Worm (Caenorhabditis elegans): ENCODE measurements around the gene ceh-30.

The ceh-30 gene

DNA sequence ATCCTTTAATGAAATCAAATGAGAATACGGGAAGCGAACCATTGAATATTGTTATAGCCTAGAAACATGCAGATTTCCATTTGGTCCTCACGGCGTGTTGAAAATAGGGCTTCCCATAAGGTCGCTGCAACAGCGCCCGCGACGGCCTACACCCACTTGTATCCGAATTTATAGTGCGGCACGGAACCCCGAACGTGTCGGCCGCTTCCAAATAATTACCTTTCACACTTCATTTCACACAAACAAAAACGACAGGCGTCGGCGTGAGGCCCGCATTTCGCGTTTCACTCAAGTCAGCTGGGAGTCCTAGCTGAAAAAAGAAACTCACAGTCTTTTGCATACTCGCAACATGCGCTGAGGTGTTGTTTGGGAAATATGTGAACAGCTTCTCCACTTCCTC, 29.9 kb upstream of the ceh-30 start:
- TF ChIP-seq elt-1 (tag; optimal IDR thresholded peaks at IDR 0.05; ENCODE audit: borderline replicate concordance, insufficient read depth) (no peak), nhr-2 (tag; optimal IDR thresholded peaks at IDR 0.05) (no peak), drap-1 (GFP tag; optimal IDR thresholded peaks at IDR 0.05) (no peak), pha-4 (tag; optimal IDR thresholded peaks at IDR 0.05) (no peak)

DNA sequence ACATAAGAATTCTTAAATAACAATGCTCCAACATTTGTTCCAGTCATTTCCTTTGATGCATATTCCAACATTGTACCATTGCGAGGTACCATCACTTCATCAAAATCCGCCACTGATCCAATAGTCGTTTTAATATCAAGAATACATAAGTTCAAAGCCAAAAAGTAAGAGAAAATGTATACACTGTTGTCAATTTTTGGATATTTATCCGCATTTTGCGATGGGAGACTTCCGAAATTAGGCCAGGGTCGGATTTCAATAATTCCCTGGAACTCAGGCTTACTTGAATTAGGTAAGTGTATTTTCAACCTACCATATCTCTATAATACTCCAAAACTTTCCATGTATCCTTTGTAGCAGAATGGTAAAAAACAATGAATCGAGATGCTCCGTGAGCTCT, 29.2 kb upstream of the ceh-30 start, which contains the start of gene M02F4.2:
TSS of gene M02F4.2 (minus strand) at position 101 of the 400 bp plus-strand sequence.
- no peak for TF ChIP-seq blmp-1 (tag; optimal IDR thresholded peaks at IDR 0.05)
- no peak for TF ChIP-seq nhr-76 (tag; optimal IDR thresholded peaks at IDR 0.05)
- TF ChIP-seq unc-62 (GFP tag; optimal IDR thresholded peaks at IDR 0.05): no peak
- no peak for TF ChIP-seq nhr-237 (tag; optimal IDR thresholded peaks at IDR 0.05)
- no peak for TF ChIP-seq cnd-1 (tag; optimal IDR thresholded peaks at IDR 0.05)
- no peak for TF ChIP-seq tbx-8 (GFP tag; optimal IDR thresholded peaks at IDR 0.05)
- TF ChIP-seq nhr-28 (tag; optimal IDR thresholded peaks at IDR 0.05): no peak
- no peak for TF ChIP-seq lsy-2 (tag; optimal IDR thresholded peaks at IDR 0.05)
- no peak for TF ChIP-seq unc-120 (tag; optimal IDR thresholded peaks at IDR 0.05; ENCODE audit: poor library complexity, severe bottlenecking)
- TF ChIP-seq hlh-1 (tag; optimal IDR thresholded peaks at IDR 0.05): no peak
- no peak for TF ChIP-seq flh-1 (GFP tag; optimal IDR thresholded peaks at IDR 0.05)
- TF ChIP-seq M03D4.4 (tag; optimal IDR thresholded peaks at IDR 0.05): no peak
- no peak for TF ChIP-seq pha-4 (tag; optimal IDR thresholded peaks at IDR 0.05)
- TF ChIP-seq nhr-2 (tag; optimal IDR thresholded peaks at IDR 0.05): no peak

DNA sequence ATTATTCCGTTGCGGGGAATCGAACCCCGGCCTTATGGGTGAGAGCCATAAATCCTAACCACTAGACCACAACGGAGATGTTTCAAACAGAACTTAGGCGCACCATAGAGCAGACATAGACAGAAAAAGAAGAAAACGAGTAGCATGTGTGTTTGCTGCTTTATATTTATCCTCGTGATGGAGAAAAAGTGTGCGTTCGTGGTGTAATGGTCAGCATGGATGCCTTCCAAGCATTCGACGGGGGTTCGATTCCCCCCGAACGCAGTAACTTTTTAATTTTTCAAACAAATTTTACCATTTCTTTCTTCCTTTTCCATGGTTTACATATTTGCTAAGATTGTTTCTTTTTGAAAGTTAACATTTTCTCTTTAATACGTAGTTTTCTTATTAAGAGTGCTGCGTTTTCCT, 27.4 kb upstream of the ceh-30 start:
- TF ChIP-seq ham-2 (GFP tag; optimal IDR thresholded peaks at IDR 0.05) (peak; percentile 89), unc-39 (tag; optimal IDR thresholded peaks at IDR 0.05) (peak; percentile 49), sptf-1 (tag; optimal IDR thresholded peaks at IDR 0.05) (peak; percentile 97), nhr-76 (tag; optimal IDR thresholded peaks at IDR 0.05) (no peak), lin-13 (tag; optimal IDR thresholded peaks at IDR 0.05) (peak; percentile 69), pha-4 (tag; optimal IDR thresholded peaks at IDR 0.05) (peak; percentile 60), lin-32 (GFP tag; optimal IDR thresholded peaks at IDR 0.05) (peak; percentile 84), ces-1 (GFP tag; optimal IDR thresholded peaks at IDR 0.05) (peak; percentile 88), flh-1 (GFP tag; optimal IDR thresholded peaks at IDR 0.05) (peak; percentile 88), hlh-1 (tag; optimal IDR thresholded peaks at IDR 0.05) (peak; percentile 57), ceh-83 (GFP tag; optimal IDR thresholded peaks at IDR 0.05) (peak; percentile 94), mab-5 (tag; optimal IDR thresholded peaks at IDR 0.05) (peak; percentile 27), ceh-43 (GFP tag; optimal IDR thresholded peaks at IDR 0.05) (peak; percentile 86), bed-3 (GFP tag; optimal IDR thresholded peaks at IDR 0.05) (peak; percentile 90), nhr-2 (tag; optimal IDR thresholded peaks at IDR 0.05) (peak; percentile 34), mep-1 (tag; optimal IDR thresholded peaks at IDR 0.05) (peak; percentile 88), tbx-8 (GFP tag; optimal IDR thresholded peaks at IDR 0.05) (peak; percentile 81), nhr-28 (tag; optimal IDR thresholded peaks at IDR 0.05) (peak; percentile 70), M03D4.4 (tag; optimal IDR thresholded peaks at IDR 0.05) (peak; percentile 93), cnd-1 (tag; optimal IDR thresholded peaks at IDR 0.05) (peak; percentile 87), unc-120 (tag; optimal IDR thresholded peaks at IDR 0.05; ENCODE audit: poor library complexity, severe bottlenecking) (peak; percentile 97), drap-1 (GFP tag; optimal IDR thresholded peaks at IDR 0.05) (peak; percentile 96), zip-8 (tag; optimal IDR thresholded peaks at IDR 0.05) (no peak), elt-1 (tag; optimal IDR thresholded peaks at IDR 0.05; ENCODE audit: borderline replicate concordance, insufficient read depth) (peak; percentile 3), unc-62 (GFP tag; optimal IDR thresholded peaks at IDR 0.05) (peak; percentile 72), ztf-11 (tag; optimal IDR thresholded peaks at IDR 0.05) (peak; percentile 60), mls-2 (tag; optimal IDR thresholded peaks at IDR 0.05) (peak; percentile 97), nhr-12 (tag; optimal IDR thresholded peaks at IDR 0.05) (no peak), elt-3 (tag; optimal IDR thresholded peaks at IDR 0.05) (peak; percentile 49), snpc-4 (tag; optimal IDR thresholded peaks at IDR 0.05) (no peak), nhr-237 (tag; optimal IDR thresholded peaks at IDR 0.05) (peak; percentile 84), blmp-1 (tag; optimal IDR thresholded peaks at IDR 0.05) (no peak), sem-2 (GFP tag; optimal IDR thresholded peaks at IDR 0.05) (peak; percentile 86), lsy-2 (tag; optimal IDR thresholded peaks at IDR 0.05) (peak; percentile 43), ceh-39 (tag; optimal IDR thresholded peaks at IDR 0.05) (peak; percentile 1)

DNA sequence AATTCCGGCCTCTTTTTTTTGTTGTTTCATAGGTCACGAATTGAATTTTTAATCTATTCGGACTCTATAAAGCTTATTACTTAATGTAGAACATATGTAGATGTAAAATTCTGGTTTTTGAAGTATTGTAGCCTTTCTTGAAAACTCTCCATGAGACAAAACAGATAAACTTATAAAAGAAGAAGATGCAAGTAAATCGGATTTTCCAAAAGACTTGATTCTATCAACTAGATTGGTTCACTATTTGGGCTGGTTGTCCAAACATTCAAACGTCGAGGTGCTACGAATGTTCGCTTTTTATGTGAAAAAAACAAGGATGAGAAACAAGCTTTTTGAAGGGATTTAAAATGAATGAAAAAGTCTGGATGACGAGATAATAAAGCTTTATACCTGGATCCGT, 23.4 kb upstream of the ceh-30 start:
- TF ChIP-seq lin-32 (GFP tag; optimal IDR thresholded peaks at IDR 0.05): no peak
- TF ChIP-seq blmp-1 (tag; optimal IDR thresholded peaks at IDR 0.05): no peak
- TF ChIP-seq mab-5 (tag; optimal IDR thresholded peaks at IDR 0.05): no peak
- TF ChIP-seq nhr-76 (tag; optimal IDR thresholded peaks at IDR 0.05): no peak
- no peak for TF ChIP-seq cnd-1 (tag; optimal IDR thresholded peaks at IDR 0.05)
- TF ChIP-seq flh-1 (GFP tag; optimal IDR thresholded peaks at IDR 0.05): no peak
- TF ChIP-seq ces-1 (GFP tag; optimal IDR thresholded peaks at IDR 0.05): peak; percentile 93
- TF ChIP-seq drap-1 (GFP tag; optimal IDR thresholded peaks at IDR 0.05): no peak
- TF ChIP-seq nhr-12 (tag; optimal IDR thresholded peaks at IDR 0.05): no peak

All from whole organism, mixed stage, embryonic.